Fruit fly (Drosophila melanogaster) whole organism, embryonic: ENCODE measurements around the gene CG4278.

Experiments
- Ada2b ChIP-seq: fragments of 200-800 bp; sonication (Bioruptor generic); IDR thresholded peaks from 2 replicates; pipeline ENCODE4 v1.3.6; 2022; ENCODE audit warnings: missing biosample characterization, missing genetic modification characterization
- Atf6 ChIP-seq: fragments of 200-800 bp; sonication (Bioruptor generic); IDR thresholded peaks from 2 replicates; pipeline ENCODE4 v1.3.6; 2022; ENCODE audit warnings: missing biosample characterization, missing genetic modification characterization
- Bdp1 ChIP-seq: fragments of 200-800 bp; sonication (Bioruptor generic); optimal IDR thresholded peaks from 3 replicates; lab custom pipeline; 2016; ENCODE audit warnings: missing biosample characterization, missing genetic modification characterization
- CG10431 ChIP-seq: fragments of 200-800 bp; sonication (Bioruptor generic); optimal IDR thresholded peaks from 3 replicates; lab custom pipeline; 2018; ENCODE audit warnings: missing biosample characterization, mild to moderate bottlenecking, missing genetic modification characterization
- CG11695 ChIP-seq: fragments of 200-800 bp; sonication (Bioruptor generic); IDR thresholded peaks from 3 replicates; pipeline ENCODE4 v1.3.6; 2022; ENCODE audit warnings: missing biosample characterization, missing genetic modification characterization
- CG12155 ChIP-seq: fragments of 200-800 bp; sonication (Bioruptor generic); optimal IDR thresholded peaks from 3 replicates; lab custom pipeline; 2016; ENCODE audit warnings: missing biosample characterization, missing genetic modification characterization
- CG14667 ChIP-seq: fragments of 200-800 bp; sonication (Bioruptor generic); IDR thresholded peaks from 2 replicates; pipeline ENCODE4 v1.3.6; 2022; ENCODE audit warnings: missing biosample characterization, missing genetic modification characterization
- CG15479 ChIP-seq: fragments of 200-800 bp; sonication (Bioruptor generic); optimal IDR thresholded peaks from 3 replicates; lab custom pipeline; 2019; ENCODE audit warnings: missing biosample characterization, mild to moderate bottlenecking, missing genetic modification characterization, moderate library complexity
- CG15601 ChIP-seq: fragments of 200-800 bp; sonication (Bioruptor generic); optimal IDR thresholded peaks from 3 replicates; lab custom pipeline; 2019; ENCODE audit warnings: missing biosample characterization, mild to moderate bottlenecking, missing genetic modification characterization, moderate library complexity
- CG1603 ChIP-seq: fragments of 200-800 bp; sonication (Bioruptor generic); optimal IDR thresholded peaks from 2 replicates; lab custom pipeline; 2019; ENCODE audit warnings: missing biosample characterization, mild to moderate bottlenecking, missing genetic modification characterization, moderate library complexity
- CG17328 ChIP-seq: fragments of 200-800 bp; sonication (Bioruptor generic); IDR thresholded peaks from 2 replicates; pipeline ENCODE4 v1.3.6; 2022; ENCODE audit warnings: missing biosample characterization, missing genetic modification characterization
- CG17385 ChIP-seq: fragments of 200-800 bp; sonication (Bioruptor generic); optimal IDR thresholded peaks from 3 replicates; lab custom pipeline; 2018; ENCODE audit warnings: missing biosample characterization, mild to moderate bottlenecking, missing genetic modification characterization
- CG2116 ChIP-seq: fragments of 200-800 bp; sonication (Bioruptor generic); optimal IDR thresholded peaks from 3 replicates; lab custom pipeline; 2018; ENCODE audit warnings: missing biosample characterization, mild to moderate bottlenecking, missing genetic modification characterization
- CG2712 ChIP-seq: fragments of 200-800 bp; optimal IDR thresholded peaks from 3 replicates; lab custom pipeline; 2019; ENCODE audit warnings: missing biosample characterization, mild to moderate bottlenecking, missing genetic modification characterization, moderate library complexity
- CG30403 ChIP-seq: fragments of 200-800 bp; sonication (Bioruptor generic); optimal IDR thresholded peaks from 3 replicates; lab custom pipeline; 2016; ENCODE audit warnings: missing biosample characterization, missing genetic modification characterization
- CG42726 ChIP-seq: fragments of 200-800 bp; sonication (Bioruptor generic); IDR thresholded peaks from 2 replicates; pipeline ENCODE4 v1.3.6; 2022; ENCODE audit warnings: missing biosample characterization, missing genetic modification characterization; ENCODE audit not compliant: partially characterized antibody
- CG4360 ChIP-seq: fragments of 200-800 bp; sonication (Bioruptor generic); IDR thresholded peaks from 2 replicates; pipeline ENCODE4 v1.3.6; 2022; ENCODE audit warnings: missing biosample characterization, missing genetic modification characterization
- CG4617 ChIP-seq: fragments of 200-800 bp; sonication (Bioruptor generic); optimal IDR thresholded peaks from 3 replicates; lab custom pipeline; 2016; ENCODE audit warnings: missing biosample characterization, missing genetic modification characterization, borderline replicate concordance
- CG6683 ChIP-seq: fragments of 200-800 bp; sonication (Bioruptor generic); optimal IDR thresholded peaks from 2 replicates; lab custom pipeline; 2017; ENCODE audit warnings: missing biosample characterization, mild to moderate bottlenecking, missing genetic modification characterization, missing genetic modification reagents
- CG7839 ChIP-seq: fragments of 200-800 bp; sonication (Bioruptor generic); optimal IDR thresholded peaks from 3 replicates; lab custom pipeline; 2018; ENCODE audit warnings: missing biosample characterization, mild to moderate bottlenecking, missing genetic modification characterization, moderate library complexity
- CG7928 ChIP-seq: fragments of 200-800 bp; sonication (Bioruptor generic); optimal IDR thresholded peaks from 2 replicates; lab custom pipeline; 2017; ENCODE audit warnings: missing biosample characterization, mild to moderate bottlenecking, missing genetic modification characterization
- CG9932 ChIP-seq: fragments of 200-800 bp; sonication (Bioruptor generic); IDR thresholded peaks from 2 replicates; pipeline ENCODE4 v1.3.6; 2022; ENCODE audit warnings: missing biosample characterization, missing genetic modification characterization
- CHES-1-like ChIP-seq: fragments of 200-800 bp; sonication (Bioruptor generic); optimal IDR thresholded peaks from 2 replicates; lab custom pipeline; 2016; ENCODE audit warnings: missing biosample characterization, missing genetic modification characterization
- CTCF ChIP-seq: fragments of 200-800 bp; sonication (Bioruptor generic); optimal IDR thresholded peaks from 2 replicates; lab custom pipeline; 2017; ENCODE audit warnings: missing biosample characterization, mild to moderate bottlenecking, missing genetic modification characterization, moderate library complexity
- Chrac-16 ChIP-seq: fragments of 200-800 bp; sonication (Bioruptor generic); optimal IDR thresholded peaks from 3 replicates; lab custom pipeline; 2016; ENCODE audit warnings: missing biosample characterization, missing genetic modification characterization
- Deaf1 ChIP-seq: fragments of 200-800 bp; optimal IDR thresholded peaks from 3 replicates; lab custom pipeline; 2019; ENCODE audit warnings: missing biosample characterization, mild to moderate bottlenecking, missing genetic modification characterization, moderate library complexity
- Drgx ChIP-seq: fragments of 200-800 bp; sonication (Bioruptor generic); IDR thresholded peaks from 2 replicates; pipeline ENCODE4 v1.3.6; 2022; ENCODE audit warnings: missing biosample characterization, missing genetic modification characterization
- HmgZ ChIP-seq: fragments of 200-800 bp; sonication (Bioruptor generic); optimal IDR thresholded peaks from 2 replicates; lab custom pipeline; 2018; ENCODE audit warnings: missing biosample characterization, mild to moderate bottlenecking, missing genetic modification characterization
- MBD-R2 ChIP-seq: fragments of 200-800 bp; sonication (Bioruptor generic); IDR thresholded peaks from 2 replicates; pipeline ENCODE4 v1.3.6; 2022; ENCODE audit warnings: missing biosample characterization, missing genetic modification characterization
- MESR4 ChIP-seq: fragments of 200-800 bp; sonication (Bioruptor generic); optimal IDR thresholded peaks from 2 replicates; lab custom pipeline; 2018; ENCODE audit warnings: missing biosample characterization, mild to moderate bottlenecking, missing genetic modification characterization, moderate library complexity
- NFAT ChIP-seq: fragments of 200-800 bp; sonication (Bioruptor generic); IDR thresholded peaks from 2 replicates; pipeline ENCODE4 v1.3.6; 2022; ENCODE audit warnings: missing biosample characterization, missing genetic modification characterization
- Stat92E ChIP-seq, 3 experiments: fragments of >200 bp in 2 of 3; fragments of 200-800 bp in 1 of 3; sonication (Bioruptor generic) in 1 of 3; optimal IDR thresholded peaks; 2 replicates each; lab custom pipeline; 2017 to 2019; ENCODE audit warnings: missing biosample characterization in 3 of 3, missing genetic modification characterization in 3 of 3, mild to moderate bottlenecking in 1 of 3, moderate library complexity in 1 of 3
- TFAM ChIP-seq: fragments of 200-800 bp; sonication (Bioruptor generic); optimal IDR thresholded peaks from 2 replicates; lab custom pipeline; 2017; ENCODE audit warnings: missing biosample characterization, missing genetic modification characterization, inconsistent platforms
- Xbp1 ChIP-seq: fragments of 200-800 bp; sonication (Bioruptor generic); optimal IDR thresholded peaks from 3 replicates; lab custom pipeline; 2016; ENCODE audit warnings: missing biosample characterization, mild to moderate bottlenecking, missing genetic modification characterization
- crc ChIP-seq: fragments of 200-800 bp; sonication (Bioruptor generic); optimal IDR thresholded peaks from 2 replicates; lab custom pipeline; 2016; ENCODE audit warnings: missing biosample characterization, missing genetic modification characterization
- disco-r ChIP-seq: fragments of 200-800 bp; sonication (Bioruptor generic); optimal IDR thresholded peaks from 2 replicates; lab custom pipeline; 2016; ENCODE audit warnings: missing biosample characterization, missing genetic modification characterization
- esg ChIP-seq: fragments of 200-800 bp; sonication (Bioruptor generic); conservative IDR thresholded peaks from 2 replicates; pipeline ENCODE4 v1.3.6; 2022; ENCODE audit warnings: missing biosample characterization, missing genetic modification characterization
- h ChIP-seq: fragments of >200 bp; optimal IDR thresholded peaks from 2 replicates; lab custom pipeline; 2017
- ham ChIP-seq: fragments of 200-800 bp; sonication (Bioruptor generic); IDR thresholded peaks from 2 replicates; pipeline ENCODE4 v1.3.6; 2022; ENCODE audit warnings: missing biosample characterization, missing genetic modification characterization
- kay ChIP-seq: fragments of 200-800 bp; sonication (Bioruptor generic); optimal IDR thresholded peaks from 2 replicates; lab custom pipeline; 2016; ENCODE audit warnings: missing biosample characterization, missing genetic modification characterization
- lov ChIP-seq, 2 experiments: fragments of 200-800 bp in 1 of 2; fragments of >200 bp in 1 of 2; sonication (Bioruptor generic) in 1 of 2; IDR thresholded peaks in 1 of 2; optimal IDR thresholded peaks in 1 of 2; 2 replicates in 1 of 2; 3 replicates in 1 of 2; pipeline versions ENCODE4 v1.3.6 to Lab custom; 2017 to 2022; ENCODE audit warnings: missing biosample characterization in 1 of 2, missing genetic modification characterization in 1 of 2
- nerfin-2 ChIP-seq: fragments of 200-800 bp; sonication (Bioruptor generic); IDR thresholded peaks from 2 replicates; pipeline ENCODE4 v1.3.6; 2022; ENCODE audit warnings: missing biosample characterization, missing genetic modification characterization; ENCODE audit not compliant: partially characterized antibody
- pnt ChIP-seq: fragments of 200-800 bp; sonication (Bioruptor generic); optimal IDR thresholded peaks from 3 replicates; lab custom pipeline; 2016; ENCODE audit warnings: missing biosample characterization, missing genetic modification characterization
- rib ChIP-seq: fragments of 200-800 bp; sonication (Bioruptor generic); IDR thresholded peaks from 2 replicates; pipeline ENCODE4 v1.3.6; 2022; ENCODE audit warnings: missing biosample characterization, missing genetic modification characterization
- run ChIP-seq: fragments of 200-800 bp; sonication (Bioruptor generic); optimal IDR thresholded peaks from 3 replicates; lab custom pipeline; 2018; ENCODE audit warnings: missing biosample characterization, mild to moderate bottlenecking, missing genetic modification characterization
- scrt ChIP-seq: fragments of 200-800 bp; sonication (Bioruptor generic); optimal IDR thresholded peaks from 2 replicates; lab custom pipeline; 2018; ENCODE audit warnings: missing biosample characterization, mild to moderate bottlenecking, missing genetic modification characterization, moderate library complexity
- sisA ChIP-seq: fragments of 200-800 bp; sonication (Bioruptor generic); IDR thresholded peaks from 2 replicates; pipeline ENCODE4 v1.3.6; 2022; ENCODE audit warnings: missing biosample characterization, missing genetic modification characterization
- slp2 ChIP-seq: fragments of 200-800 bp; sonication (Bioruptor generic); optimal IDR thresholded peaks from 2 replicates; lab custom pipeline; 2016; ENCODE audit warnings: missing biosample characterization, missing genetic modification characterization
- twi ChIP-seq: fragments of 200-800 bp; optimal IDR thresholded peaks from 2 replicates; lab custom pipeline; 2019; ENCODE audit warnings: missing biosample characterization, mild to moderate bottlenecking, missing genetic modification characterization, moderate library complexity
- wek ChIP-seq: fragments of 200-800 bp; sonication (Bioruptor generic); optimal IDR thresholded peaks from 3 replicates; lab custom pipeline; 2018; ENCODE audit warnings: missing biosample characterization, mild to moderate bottlenecking, missing genetic modification characterization, moderate library complexity

The CG4278 gene

dm6 chr2L:16307026-16307703 lies 19.7 kb upstream of the CG4278 start, which contains the start of the genes CG5861 and Syx5 (continued):
- TF ChIP-seq CHES-1-like (GFP tag; lab: Kevin White, UChicago) (no peak), NFAT (GFP tag; lab: Robert Waterston, UW) (peak; percentile 55), CG6683 (GFP tag; lab: Kevin White, UChicago) (no peak), MBD-R2 (GFP tag; lab: Robert Waterston, UW) (peak; percentile 87), Deaf1 (tag; lab: Kevin White, UChicago) (no peak), Stat92E (GFP tag; optimal IDR thresholded peaks at IDR 0.05; lab: Kevin White, UChicago) (peak in 1 of 3 experiments; percentile 14), nerfin-2 (peak; percentile 77), CG10431 (GFP tag; lab: Kevin White, UChicago) (no peak), CG11695 (GFP tag; lab: Robert Waterston, UW) (peak; percentile 21; the same call in 1 of the 3 replicates), CG1603 (tag; lab: Kevin White, UChicago) (no peak), run (tag; lab: Kevin White, UChicago) (no peak), CG7839 (tag; lab: Kevin White, UChicago) (no peak), CG42726 (peak; percentile 69; the same call in 1 of the 2 replicates), CG9932 (GFP tag; lab: Robert Waterston, UW) (peak; percentile 88), CG4360 (GFP tag; lab: Robert Waterston, UW) (no peak), CG17328 (GFP tag; lab: Robert Waterston, UW) (0 out of 2 replicates have a peak, but pooled peaks have one; percentile 54), scrt (GFP tag; lab: Kevin White, UChicago) (peak; percentile 62), CG30403 (GFP tag; lab: Kevin White, UChicago) (peak; percentile 67), Xbp1 (GFP tag; lab: Kevin White, UChicago) (peak; percentile 87), rib (GFP tag; lab: Robert Waterston, UW) (no peak), pnt (GFP tag; lab: Kevin White, UChicago) (no peak), kay (GFP tag; lab: Kevin White, UChicago) (peak; percentile 23), TFAM (GFP tag; lab: Kevin White, UChicago) (no peak), CG17385 (GFP tag; lab: Kevin White, UChicago) (peak; percentile 46), CG15479 (GFP tag; lab: Kevin White, UChicago) (no peak), disco-r (GFP tag; lab: Kevin White, UChicago) (no peak), h (lab: Kevin White, UChicago) (no peak), Atf6 (GFP tag; lab: Robert Waterston, UW) (peak; percentile 54), wek (no peak), Ada2b (GFP tag; lab: Robert Waterston, UW) (peak; percentile 35; the same call in 1 of the 2 replicates), CG4617 (GFP tag; lab: Kevin White, UChicago) (peak; percentile 61), HmgZ (tag; lab: Kevin White, UChicago) (peak; percentile 86), ham (GFP tag; lab: Robert Waterston, UW) (no peak), crc (GFP tag; lab: Kevin White, UChicago) (no peak), Bdp1 (GFP tag; lab: Kevin White, UChicago) (no peak), twi (tag; lab: Kevin White, UChicago) (peak; percentile 54), esg (GFP tag; lab: Robert Waterston, UW) (peak; percentile 44; the same call in 1 of the 2 replicates)

- TF ChIP-seq CG2712, result peak; percentile 63
- TF ChIP-seq lov (optimal IDR thresholded peaks at IDR 0.05; lab: Kevin White, UChicago), result no peak
- TF ChIP-seq lov (GFP tag; IDR thresholded peaks at IDR 0.05; lab: Robert Waterston, UW), result no peak
- TF ChIP-seq CTCF (GFP tag; lab: Kevin White, UChicago), result peak; percentile 42
- TF ChIP-seq Bdp1 (GFP tag; lab: Kevin White, UChicago), result peak; percentile 21
- peak; percentile 18 for TF ChIP-seq Chrac-16 (GFP tag; lab: Kevin White, UChicago)
- no peak for TF ChIP-seq Drgx (GFP tag; lab: Robert Waterston, UW)
- TF ChIP-seq CG1603 (tag; lab: Kevin White, UChicago), result peak; percentile 77
- peak; percentile 3 for TF ChIP-seq CG15601 (tag; lab: Kevin White, UChicago)
- peak; percentile 97 for TF ChIP-seq CG7928 (GFP tag; lab: Kevin White, UChicago)
- TF ChIP-seq CG2116 (GFP tag; lab: Kevin White, UChicago), result peak; percentile 88
- TF ChIP-seq MESR4 (GFP tag; lab: Kevin White, UChicago), result peak; percentile 21
- TF ChIP-seq slp2 (GFP tag; lab: Kevin White, UChicago), result no peak
- TF ChIP-seq sisA (GFP tag; lab: Robert Waterston, UW), result peak; percentile 39; the same call in 1 of the 2 replicates
- TF ChIP-seq CG12155 (GFP tag; lab: Kevin White, UChicago), result peak; percentile 37
- no peak for TF ChIP-seq CG14667 (GFP tag; lab: Robert Waterston, UW)
- TF ChIP-seq kay (GFP tag; lab: Kevin White, UChicago), result no peak
Observed at dm6 chr2L:16310648-16311047, 16.2 kb upstream of the CG4278 start, which contains the start of the genes cni and fzy. cni (minus strand) TSS chr2L:16310726. fzy (plus strand) TSS chr2L:16310956.
